Fruit fly (Drosophila melanogaster): ENCODE data around the gene Kots.

dm6 chr3R:13945712-13946111 is 18.3 kb downstream of the Kots start, which contains the start of gene Art6:
- no peak for TF ChIP-seq Hmx (GFP tag; optimal IDR thresholded peaks at IDR 0.05)
- no peak for TF ChIP-seq pb (GFP tag; optimal IDR thresholded peaks at IDR 0.05)
- TF ChIP-seq CG4424 (GFP tag; optimal IDR thresholded peaks at IDR 0.05) = no peak
- no peak for TF ChIP-seq CG34224 (GFP tag; IDR thresholded peaks at IDR 0.05; ENCODE audit: partially characterized antibody)
- TF ChIP-seq Kr (GFP tag; optimal IDR thresholded peaks at IDR 0.05) = no peak
- no peak for TF ChIP-seq cas (GFP tag; IDR thresholded peaks at IDR 0.05)
- TF ChIP-seq Dref (GFP tag; IDR thresholded peaks at IDR 0.05) = no peak
- TF ChIP-seq CG1024 (GFP tag; IDR thresholded peaks at IDR 0.05) = no peak
